Worm (Caenorhabditis elegans) whole organism, mixed stage, embryonic: ENCODE results near the gene F58B4.7.

ENCODE experiments used
- ceh-83 ChIP-seq: fragments of 200-800 bp; sonication (Bioruptor generic); optimal IDR thresholded peaks from 2 replicates; lab custom pipeline; 2018; ENCODE audit warnings: mild to moderate bottlenecking, missing genetic modification characterization, missing compliant biosample characterization
- flh-1 ChIP-seq: fragments of 200-800 bp; sonication (Bioruptor generic); optimal IDR thresholded peaks from 2 replicates; lab custom pipeline; 2018; ENCODE audit warnings: mild to moderate bottlenecking, missing genetic modification characterization, moderate library complexity, missing compliant biosample characterization
- mls-2 ChIP-seq: sonication (generic microtip); optimal IDR thresholded peaks from 2 replicates; lab custom pipeline; 2016; ENCODE audit warnings: mild to moderate bottlenecking, missing genetic modification characterization, moderate library complexity, missing compliant biosample characterization
- nhr-12 ChIP-seq: fragments of 150-350 bp; optimal IDR thresholded peaks from 2 replicates; lab custom pipeline; 2014; ENCODE audit warnings: missing biosample characterization, missing genetic modification characterization
- nhr-237 ChIP-seq: fragments of 150-350 bp; optimal IDR thresholded peaks from 2 replicates; lab custom pipeline; 2014; ENCODE audit warnings: missing biosample characterization, missing genetic modification characterization
- nhr-76 ChIP-seq: sonication (generic microtip); optimal IDR thresholded peaks from 2 replicates; lab custom pipeline; 2017; ENCODE audit warnings: missing biosample characterization, missing genetic modification characterization
- pha-4 ChIP-seq: fragments of 150-350 bp; optimal IDR thresholded peaks from 2 replicates; lab custom pipeline; 2018; ENCODE audit warnings: missing biosample characterization, missing genetic modification reagents, missing genetic modification characterization

DNA sequence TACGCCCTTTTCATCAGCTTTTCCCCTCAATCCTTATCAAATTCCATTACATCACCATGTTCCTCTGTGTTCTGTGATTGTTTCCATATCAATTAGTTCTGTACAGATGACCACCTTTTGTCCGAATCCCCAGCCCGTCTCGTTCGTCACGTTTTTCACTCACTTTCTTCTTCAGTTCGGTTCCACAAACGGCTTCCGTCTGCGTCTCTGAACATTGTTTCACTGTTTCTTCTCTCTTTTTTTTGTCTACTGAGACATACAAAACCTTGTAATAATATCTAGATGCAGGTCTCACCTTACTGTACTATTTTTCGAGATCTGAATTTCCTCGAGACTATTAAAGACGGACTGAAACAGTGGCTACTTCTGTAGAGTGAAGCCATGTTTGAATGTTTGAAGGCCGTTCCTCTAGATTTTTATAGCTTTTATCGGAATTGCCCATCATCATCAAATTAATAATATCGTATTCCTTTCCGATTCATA lies 36.7 kb downstream of the F58B4.7 start, which contains the start of gene F32D8.3:
- TF ChIP-seq nhr-76 (tag; lab: Kevin White, UChicago) = no peak
- TF ChIP-seq nhr-237 = no peak
- TF ChIP-seq mls-2 = no peak
- TF ChIP-seq ceh-83 (GFP tag; lab: Kevin White, UChicago) = no peak
- TF ChIP-seq flh-1 = no peak
- no peak for TF ChIP-seq pha-4 (tag; lab: Kevin White, UChicago)
- no peak for TF ChIP-seq nhr-12 (tag; lab: Kevin White, UChicago)
